Fruit fly (Drosophila melanogaster) whole organism, embryonic: ENCODE results near the gene CG14440.

Experiments
- Adf1 ChIP-seq: fragments of 200-800 bp; sonication (Bioruptor generic); IDR thresholded peaks from 2 replicates; pipeline ENCODE4 v1.3.6; 2022; ENCODE audit warnings: missing biosample characterization, missing genetic modification characterization
- Bteb2 ChIP-seq: fragments of 200-800 bp; sonication (Bioruptor generic); optimal IDR thresholded peaks from 2 replicates; lab custom pipeline; 2016; ENCODE audit warnings: missing biosample characterization, missing genetic modification characterization
- CG10267 ChIP-seq: fragments of 200-800 bp; sonication (Bioruptor generic); optimal IDR thresholded peaks from 2 replicates; lab custom pipeline; 2018; ENCODE audit warnings: missing biosample characterization, mild to moderate bottlenecking, missing genetic modification characterization, moderate library complexity
- CG10543 ChIP-seq: fragments of 200-800 bp; sonication (Bioruptor generic); optimal IDR thresholded peaks from 3 replicates; lab custom pipeline; 2017; ENCODE audit warnings: missing biosample characterization, mild to moderate bottlenecking, missing genetic modification characterization, moderate library complexity
- CG13123 ChIP-seq: fragments of 200-800 bp; sonication (Bioruptor generic); optimal IDR thresholded peaks from 2 replicates; lab custom pipeline; 2016; ENCODE audit warnings: missing biosample characterization, missing genetic modification characterization
- CG13894 ChIP-seq: fragments of 200-800 bp; sonication (Bioruptor generic); optimal IDR thresholded peaks from 3 replicates; lab custom pipeline; 2018; ENCODE audit warnings: missing biosample characterization, mild to moderate bottlenecking, missing genetic modification characterization, moderate library complexity
- CG15011 ChIP-seq: fragments of 200-800 bp; sonication (Bioruptor generic); optimal IDR thresholded peaks from 3 replicates; lab custom pipeline; 2018; ENCODE audit warnings: missing biosample characterization, mild to moderate bottlenecking, missing genetic modification characterization
- CG15601 ChIP-seq: fragments of 200-800 bp; sonication (Bioruptor generic); optimal IDR thresholded peaks from 3 replicates; lab custom pipeline; 2019; ENCODE audit warnings: missing biosample characterization, mild to moderate bottlenecking, missing genetic modification characterization, moderate library complexity
- CG16779 ChIP-seq: fragments of 200-800 bp; sonication (Bioruptor generic); IDR thresholded peaks from 2 replicates; pipeline ENCODE4 v1.3.6; 2022; ENCODE audit warnings: missing biosample characterization, missing genetic modification characterization
- CG17912 ChIP-seq: fragments of 200-800 bp; sonication (Bioruptor generic); optimal IDR thresholded peaks from 2 replicates; lab custom pipeline; 2018; ENCODE audit warnings: missing biosample characterization, mild to moderate bottlenecking, missing genetic modification characterization
- CG1792 ChIP-seq: fragments of 200-800 bp; sonication (Bioruptor generic); optimal IDR thresholded peaks from 2 replicates; lab custom pipeline; 2016; ENCODE audit warnings: missing biosample characterization, missing genetic modification characterization
- CG30431 ChIP-seq: fragments of 200-800 bp; sonication (Bioruptor generic); optimal IDR thresholded peaks from 2 replicates; lab custom pipeline; 2017; ENCODE audit warnings: missing biosample characterization, missing genetic modification characterization
- CG3726 ChIP-seq: fragments of 200-800 bp; sonication (Bioruptor generic); IDR thresholded peaks from 3 replicates; pipeline ENCODE4, ENCODE4 v1.3.6; 2022; ENCODE audit warnings: missing biosample characterization, missing genetic modification characterization
- CG3838 ChIP-seq: fragments of 200-800 bp; sonication (Bioruptor generic); optimal IDR thresholded peaks from 3 replicates; lab custom pipeline; 2016; ENCODE audit warnings: missing biosample characterization, missing genetic modification characterization
- CG4854 ChIP-seq: fragments of 200-800 bp; sonication (Bioruptor generic); optimal IDR thresholded peaks from 2 replicates; lab custom pipeline; 2016; ENCODE audit warnings: missing biosample characterization, missing genetic modification characterization, inconsistent platforms
- D19B ChIP-seq: fragments of 200-800 bp; sonication (Bioruptor generic); optimal IDR thresholded peaks from 2 replicates; lab custom pipeline; 2017; ENCODE audit warnings: missing biosample characterization, mild to moderate bottlenecking, missing genetic modification characterization
- Deaf1 ChIP-seq: fragments of 200-800 bp; optimal IDR thresholded peaks from 3 replicates; lab custom pipeline; 2019; ENCODE audit warnings: missing biosample characterization, mild to moderate bottlenecking, missing genetic modification characterization, moderate library complexity
- Dek ChIP-seq: fragments of 200-800 bp; sonication (Bioruptor generic); optimal IDR thresholded peaks from 3 replicates; lab custom pipeline; 2019; ENCODE audit warnings: missing biosample characterization, mild to moderate bottlenecking, missing genetic modification characterization, moderate library complexity
- Doc3 ChIP-seq: fragments of 200-800 bp; sonication (Bioruptor generic); IDR thresholded peaks from 3 replicates; pipeline ENCODE4 v1.3.6; 2022; ENCODE audit warnings: missing biosample characterization, missing genetic modification characterization; ENCODE audit not compliant: partially characterized antibody
- Eip74EF ChIP-seq, 2 experiments: fragments of 200-800 bp in 1 of 2; fragments of >200 bp in 1 of 2; sonication (Bioruptor generic) in 1 of 2; optimal IDR thresholded peaks; 2 replicates each; lab custom pipeline; 2017 to 2019; ENCODE audit warnings: missing biosample characterization in 2 of 2, missing genetic modification characterization in 2 of 2, mild to moderate bottlenecking in 1 of 2, moderate library complexity in 1 of 2
- Gsc ChIP-seq: fragments of 200-800 bp; sonication (Bioruptor generic); IDR thresholded peaks from 2 replicates; pipeline ENCODE4 v1.3.6; 2022; ENCODE audit warnings: missing biosample characterization, missing genetic modification characterization
- Kr ChIP-seq: fragments of 200-800 bp; sonication (Bioruptor generic); optimal IDR thresholded peaks from 2 replicates; lab custom pipeline; 2017; ENCODE audit warnings: missing biosample characterization, mild to moderate bottlenecking, missing genetic modification characterization
- Mad ChIP-seq: fragments of 200-800 bp; sonication (Bioruptor generic); optimal IDR thresholded peaks from 2 replicates; lab custom pipeline; 2016; ENCODE audit warnings: missing biosample characterization, missing genetic modification characterization
- NC2α ChIP-seq: fragments of 200-800 bp; sonication (Bioruptor generic); optimal IDR thresholded peaks from 2 replicates; lab custom pipeline; 2016; ENCODE audit warnings: missing biosample characterization, missing genetic modification characterization
- Sox100B ChIP-seq: fragments of 200-800 bp; sonication (Bioruptor generic); optimal IDR thresholded peaks from 3 replicates; lab custom pipeline; 2018; ENCODE audit warnings: missing biosample characterization, mild to moderate bottlenecking, missing genetic modification characterization
- TFAM ChIP-seq: fragments of 200-800 bp; sonication (Bioruptor generic); optimal IDR thresholded peaks from 2 replicates; lab custom pipeline; 2017; ENCODE audit warnings: missing biosample characterization, missing genetic modification characterization, inconsistent platforms
- Xbp1 ChIP-seq: fragments of 200-800 bp; sonication (Bioruptor generic); optimal IDR thresholded peaks from 3 replicates; lab custom pipeline; 2016; ENCODE audit warnings: missing biosample characterization, mild to moderate bottlenecking, missing genetic modification characterization
- al ChIP-seq: fragments of 200-800 bp; sonication (Bioruptor generic); IDR thresholded peaks from 2 replicates; pipeline ENCODE4 v1.3.6; 2022; ENCODE audit warnings: missing biosample characterization, missing genetic modification characterization
- btn ChIP-seq: fragments of 200-800 bp; sonication (Bioruptor generic); optimal IDR thresholded peaks from 2 replicates; lab custom pipeline; 2016; ENCODE audit warnings: missing biosample characterization, missing genetic modification characterization
- caup ChIP-seq: fragments of 200-800 bp; sonication (Bioruptor generic); optimal IDR thresholded peaks from 3 replicates; lab custom pipeline; 2017; ENCODE audit warnings: missing biosample characterization, mild to moderate bottlenecking, missing genetic modification characterization, moderate library complexity; ENCODE audit not compliant: severe bottlenecking
- crol ChIP-seq: fragments of 200-800 bp; sonication (Bioruptor generic); IDR thresholded peaks from 2 replicates; pipeline ENCODE4 v1.3.6; 2022; ENCODE audit warnings: missing biosample characterization, missing genetic modification characterization
- dmrt99B ChIP-seq: fragments of 200-800 bp; sonication (Bioruptor generic); optimal IDR thresholded peaks from 2 replicates; lab custom pipeline; 2018; ENCODE audit warnings: missing biosample characterization, mild to moderate bottlenecking, missing genetic modification characterization, moderate library complexity
- ewg ChIP-seq: fragments of 200-800 bp; sonication (Bioruptor generic); optimal IDR thresholded peaks from 3 replicates; lab custom pipeline; 2017; ENCODE audit warnings: mild to moderate bottlenecking, missing biosample characterization, missing genetic modification reagents, missing genetic modification characterization
- gcm2 ChIP-seq: fragments of 200-800 bp; sonication (Bioruptor generic); optimal IDR thresholded peaks from 2 replicates; lab custom pipeline; 2016; ENCODE audit warnings: missing biosample characterization, missing genetic modification characterization
- grau ChIP-seq: fragments of 200-800 bp; optimal IDR thresholded peaks from 3 replicates; lab custom pipeline; 2019; ENCODE audit warnings: missing biosample characterization, mild to moderate bottlenecking, missing genetic modification characterization, moderate library complexity
- ham ChIP-seq: fragments of 200-800 bp; sonication (Bioruptor generic); IDR thresholded peaks from 2 replicates; pipeline ENCODE4 v1.3.6; 2022; ENCODE audit warnings: missing biosample characterization, missing genetic modification characterization
- jigr1 ChIP-seq: fragments of 200-800 bp; sonication (Bioruptor generic); IDR thresholded peaks from 3 replicates; pipeline ENCODE4 v1.3.6; 2022; ENCODE audit warnings: missing biosample characterization, missing genetic modification characterization
- jumu ChIP-seq: fragments of 200-800 bp; sonication (Bioruptor generic); optimal IDR thresholded peaks from 3 replicates; lab custom pipeline; 2016; ENCODE audit warnings: missing biosample characterization, missing genetic modification characterization
- nau ChIP-seq: fragments of 200-800 bp; sonication (Bioruptor generic); optimal IDR thresholded peaks from 3 replicates; lab custom pipeline; 2017; ENCODE audit warnings: missing biosample characterization, mild to moderate bottlenecking, missing genetic modification characterization, missing genetic modification reagents
- nmo ChIP-seq: fragments of 200-800 bp; sonication (Bioruptor generic); optimal IDR thresholded peaks from 2 replicates; lab custom pipeline; 2018; ENCODE audit warnings: missing biosample characterization, mild to moderate bottlenecking, missing genetic modification characterization, moderate library complexity
- pb ChIP-seq: fragments of 200-800 bp; sonication (Bioruptor generic); optimal IDR thresholded peaks from 3 replicates; lab custom pipeline; 2016; ENCODE audit warnings: missing biosample characterization, missing genetic modification characterization
- rib ChIP-seq: fragments of 200-800 bp; sonication (Bioruptor generic); IDR thresholded peaks from 2 replicates; pipeline ENCODE4 v1.3.6; 2022; ENCODE audit warnings: missing biosample characterization, missing genetic modification characterization
- schlank ChIP-seq: fragments of 200-800 bp; sonication (Bioruptor generic); optimal IDR thresholded peaks from 2 replicates; lab custom pipeline; 2018; ENCODE audit warnings: missing biosample characterization, mild to moderate bottlenecking, missing genetic modification characterization
- sens ChIP-seq: fragments of 200-800 bp; sonication (Bioruptor generic); peaks from one replicate; lab custom pipeline; 2016; ENCODE audit warnings: missing biosample characterization, missing genetic modification characterization
- sisA ChIP-seq: fragments of 200-800 bp; sonication (Bioruptor generic); IDR thresholded peaks from 2 replicates; pipeline ENCODE4 v1.3.6; 2022; ENCODE audit warnings: missing biosample characterization, missing genetic modification characterization
- slp2 ChIP-seq: fragments of 200-800 bp; sonication (Bioruptor generic); optimal IDR thresholded peaks from 2 replicates; lab custom pipeline; 2016; ENCODE audit warnings: missing biosample characterization, missing genetic modification characterization
- sna ChIP-seq: fragments of 200-800 bp; sonication (Bioruptor generic); IDR thresholded peaks from 2 replicates; pipeline ENCODE4 v1.3.6; 2022; ENCODE audit warnings: missing biosample characterization, missing genetic modification characterization; ENCODE audit not compliant: partially characterized antibody
- unc-4 ChIP-seq: fragments of 200-800 bp; sonication (Bioruptor generic); IDR thresholded peaks from 2 replicates; pipeline ENCODE4 v1.3.6; 2022; ENCODE audit warnings: missing biosample characterization, missing genetic modification characterization; ENCODE audit not compliant: partially characterized antibody
- wdn ChIP-seq: fragments of 200-800 bp; sonication (Bioruptor generic); IDR thresholded peaks from 2 replicates; pipeline ENCODE4 v1.3.6; 2022; ENCODE audit warnings: missing biosample characterization, missing genetic modification characterization
- z ChIP-seq: fragments of 200-800 bp; sonication (Bioruptor generic); IDR thresholded peaks from 3 replicates; pipeline ENCODE4 v1.3.6; 2022; ENCODE audit warnings: missing biosample characterization, missing genetic modification characterization

Gene CG14440

DNA sequence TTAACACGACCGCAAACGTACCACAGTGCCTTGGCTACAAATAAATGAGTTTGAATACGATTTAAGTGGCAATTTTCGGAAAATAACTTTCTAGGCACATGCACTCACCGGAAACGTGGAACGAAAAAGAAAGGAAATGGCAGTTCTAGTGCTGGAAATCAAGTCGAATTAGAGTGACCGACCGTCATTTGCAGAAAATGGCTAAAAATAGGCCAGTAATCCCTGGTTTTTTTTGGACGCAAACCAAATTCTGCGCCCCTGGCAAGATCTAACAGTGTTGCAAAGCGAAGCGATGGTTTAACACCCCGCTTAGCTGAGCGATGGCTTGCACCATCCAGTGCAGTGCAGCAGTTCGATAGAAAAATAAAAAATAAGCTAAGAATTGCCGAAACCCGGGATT lies 45.7 kb upstream of the CG14440 start, which contains the start of gene RpL17 (continued):
- no peak for TF ChIP-seq Doc3 (GFP tag; lab: Robert Waterston, UW)
- TF ChIP-seq crol, result no peak
- TF ChIP-seq CG15011, result peak; percentile 74
- TF ChIP-seq unc-4 (GFP tag; lab: Robert Waterston, UW), result no peak
- peak; percentile 79 for TF ChIP-seq NC2α (GFP tag; lab: Kevin White, UChicago)
- TF ChIP-seq dmrt99B (tag; lab: Kevin White, UChicago), result peak; percentile 63
- TF ChIP-seq CG13123 (GFP tag; lab: Kevin White, UChicago), result peak; percentile 66
- TF ChIP-seq Deaf1 (tag; lab: Kevin White, UChicago), result no peak
- peak; percentile 70 for TF ChIP-seq gcm2 (GFP tag; lab: Kevin White, UChicago)
- peak; percentile 95 for TF ChIP-seq caup (GFP tag; lab: Kevin White, UChicago)
- TF ChIP-seq Sox100B (GFP tag; lab: Kevin White, UChicago), result peak; percentile 63
- peak; percentile 78; the same call in 2 of the 3 replicates for TF ChIP-seq CG3726 (GFP tag; lab: Robert Waterston, UW)
- peak; percentile 63 for TF ChIP-seq CG1792 (GFP tag; lab: Kevin White, UChicago)
- TF ChIP-seq Adf1 (GFP tag; lab: Robert Waterston, UW), result peak; percentile 41; the same call in 1 of the 2 replicates
- peak; percentile 90 for TF ChIP-seq schlank (tag; lab: Kevin White, UChicago)
- peak; percentile 75 for TF ChIP-seq nmo
- TF ChIP-seq Dek (tag; lab: Kevin White, UChicago), result peak; percentile 76
- peak; percentile 53; the same call in 1 of the 2 replicates for TF ChIP-seq wdn (GFP tag; lab: Robert Waterston, UW)
- peak in 1 of 2 experiments; percentile 79 for TF ChIP-seq Eip74EF (GFP tag; optimal IDR thresholded peaks at IDR 0.05; lab: Kevin White, UChicago)
- peak; percentile 75 for TF ChIP-seq slp2 (GFP tag; lab: Kevin White, UChicago)
- peak; percentile 62 for TF ChIP-seq CG3838 (GFP tag; lab: Kevin White, UChicago)
- TF ChIP-seq sna (GFP tag; lab: Robert Waterston, UW), result no peak
- peak; percentile 95 for TF ChIP-seq CG17912 (GFP tag; lab: Kevin White, UChicago)
- no peak for TF ChIP-seq ham (GFP tag; lab: Robert Waterston, UW)
- TF ChIP-seq CG10267 (tag; lab: Kevin White, UChicago), result peak; percentile 96
- peak; percentile 76 for TF ChIP-seq ewg (GFP tag; lab: Kevin White, UChicago)
- peak; percentile 77; the same call in 1 of the 2 replicates for TF ChIP-seq rib (GFP tag; lab: Robert Waterston, UW)
- TF ChIP-seq jumu (GFP tag; lab: Kevin White, UChicago), result peak; percentile 72
- peak; percentile 72 for TF ChIP-seq grau
- peak; percentile 69 for TF ChIP-seq CG13894 (tag; lab: Kevin White, UChicago)
- peak; percentile 79 for TF ChIP-seq CG15601 (tag; lab: Kevin White, UChicago)
- peak; percentile 67 for TF ChIP-seq Kr (GFP tag; lab: Kevin White, UChicago)
- TF ChIP-seq pb (GFP tag; lab: Kevin White, UChicago), result peak; percentile 77
- peak; percentile 84 for TF ChIP-seq CG16779 (GFP tag; lab: Robert Waterston, UW)
- TF ChIP-seq D19B, result peak; percentile 39
- TF ChIP-seq z, result peak; percentile 70; the same call in 2 of the 3 replicates
- TF ChIP-seq sisA (GFP tag; lab: Robert Waterston, UW), result peak; percentile 73
- TF ChIP-seq CG30431 (GFP tag; lab: Kevin White, UChicago), result peak; percentile 78
- no peak for TF ChIP-seq Gsc
- peak; percentile 42; the same call in 1 of the 2 replicates for TF ChIP-seq al
- TF ChIP-seq Mad (GFP tag; lab: Kevin White, UChicago), result peak; percentile 75
- peak; percentile 73 for TF ChIP-seq btn (GFP tag; lab: Kevin White, UChicago)
- no peak for TF ChIP-seq jigr1 (GFP tag; lab: Robert Waterston, UW)
- peak; percentile 68 for TF ChIP-seq CG4854 (GFP tag; lab: Kevin White, UChicago)
- peak; percentile 42 for TF ChIP-seq TFAM (GFP tag; lab: Kevin White, UChicago)
- TF ChIP-seq Bteb2 (GFP tag; lab: Kevin White, UChicago), result peak; percentile 76
- peak; percentile 96 for TF ChIP-seq sens (GFP tag; lab: Kevin White, UChicago)
- TF ChIP-seq CG10543, result peak; percentile 89
- peak; percentile 81 for TF ChIP-seq Xbp1 (GFP tag; lab: Kevin White, UChicago)
- peak; percentile 85 for TF ChIP-seq nau (GFP tag; lab: Kevin White, UChicago)
